Fruit fly (Drosophila melanogaster) whole organism, embryonic: ENCODE measurements around the gene CG6431.

Experiments used
- Adf1 ChIP-seq: fragments of 200-800 bp; sonication (Bioruptor generic); IDR thresholded peaks from 2 replicates; pipeline ENCODE4 v1.3.6; 2022; ENCODE audit warnings: missing biosample characterization, missing genetic modification characterization
- BtbVII ChIP-seq: fragments of 200-800 bp; sonication (Bioruptor generic); optimal IDR thresholded peaks from 3 replicates; lab custom pipeline; 2017; ENCODE audit warnings: missing biosample characterization, mild to moderate bottlenecking, missing genetic modification characterization
- CG11695 ChIP-seq: fragments of 200-800 bp; sonication (Bioruptor generic); IDR thresholded peaks from 3 replicates; pipeline ENCODE4 v1.3.6; 2022; ENCODE audit warnings: missing biosample characterization, missing genetic modification characterization
- CG12942 ChIP-seq: fragments of 200-800 bp; sonication (Bioruptor generic); optimal IDR thresholded peaks from 3 replicates; lab custom pipeline; 2016; ENCODE audit warnings: missing biosample characterization, missing genetic modification characterization
- CG15479 ChIP-seq: fragments of 200-800 bp; sonication (Bioruptor generic); optimal IDR thresholded peaks from 3 replicates; lab custom pipeline; 2019; ENCODE audit warnings: missing biosample characterization, mild to moderate bottlenecking, missing genetic modification characterization, moderate library complexity
- CG17612 ChIP-seq: fragments of 200-800 bp; sonication (Bioruptor generic); IDR thresholded peaks from 2 replicates; pipeline ENCODE4 v1.3.6; 2022; ENCODE audit warnings: missing biosample characterization, missing genetic modification characterization
- CG3995 ChIP-seq: fragments of 200-800 bp; sonication (Bioruptor generic); optimal IDR thresholded peaks from 3 replicates; lab custom pipeline; 2016; ENCODE audit warnings: missing biosample characterization, missing genetic modification characterization
- CG4424 ChIP-seq: fragments of 200-800 bp; sonication (Bioruptor generic); optimal IDR thresholded peaks from 3 replicates; lab custom pipeline; 2016; ENCODE audit warnings: missing biosample characterization, missing genetic modification characterization
- CG5180 ChIP-seq: fragments of 200-800 bp; sonication (Bioruptor generic); optimal IDR thresholded peaks from 3 replicates; lab custom pipeline; 2017; ENCODE audit warnings: missing biosample characterization, missing genetic modification characterization, mild to moderate bottlenecking, moderate library complexity, missing genetic modification reagents
- CG7357 ChIP-seq: fragments of 200-800 bp; sonication (Bioruptor generic); IDR thresholded peaks from 3 replicates; pipeline ENCODE4 v1.3.6; 2022; ENCODE audit warnings: missing biosample characterization, missing genetic modification characterization
- CG8359 ChIP-seq: fragments of 200-800 bp; sonication (Bioruptor generic); optimal IDR thresholded peaks from 2 replicates; lab custom pipeline; 2017; ENCODE audit warnings: missing biosample characterization, mild to moderate bottlenecking, missing genetic modification characterization, borderline replicate concordance
- CG9817 ChIP-seq: fragments of 200-800 bp; sonication (Bioruptor generic); optimal IDR thresholded peaks from 2 replicates; lab custom pipeline; 2018; ENCODE audit warnings: missing biosample characterization, mild to moderate bottlenecking, missing genetic modification characterization, moderate library complexity
- CrebB ChIP-seq: fragments of 200-800 bp; sonication (Bioruptor generic); optimal IDR thresholded peaks from 3 replicates; lab custom pipeline; 2018; ENCODE audit warnings: missing biosample characterization, mild to moderate bottlenecking, missing genetic modification characterization
- Dad ChIP-seq: fragments of 200-800 bp; sonication (Bioruptor generic); optimal IDR thresholded peaks from 3 replicates; lab custom pipeline; 2016; ENCODE audit warnings: missing biosample characterization, missing genetic modification characterization
- Dfd ChIP-seq, 2 experiments: fragments of >200 bp; optimal IDR thresholded peaks; 2 replicates each; lab custom pipeline; 2017; ENCODE audit warnings: missing biosample characterization in 2 of 2, missing genetic modification characterization in 2 of 2
- Drgx ChIP-seq: fragments of 200-800 bp; sonication (Bioruptor generic); IDR thresholded peaks from 2 replicates; pipeline ENCODE4 v1.3.6; 2022; ENCODE audit warnings: missing biosample characterization, missing genetic modification characterization
- HLH54F ChIP-seq: fragments of 200-800 bp; sonication (Bioruptor generic); optimal IDR thresholded peaks from 3 replicates; lab custom pipeline; 2016; ENCODE audit warnings: missing biosample characterization, missing genetic modification characterization
- HmgZ ChIP-seq: fragments of 200-800 bp; sonication (Bioruptor generic); optimal IDR thresholded peaks from 2 replicates; lab custom pipeline; 2018; ENCODE audit warnings: missing biosample characterization, mild to moderate bottlenecking, missing genetic modification characterization
- Hmr ChIP-seq: fragments of 200-800 bp; sonication (Bioruptor generic); optimal IDR thresholded peaks from 3 replicates; lab custom pipeline; 2017; ENCODE audit warnings: mild to moderate bottlenecking, missing biosample characterization, missing genetic modification reagents, missing genetic modification characterization
- Hr78 ChIP-seq, 2 experiments: fragments of 200-800 bp in 1 of 2; fragments of >200 bp in 1 of 2; sonication (Bioruptor generic) in 1 of 2; optimal IDR thresholded peaks; 2 replicates each; lab custom pipeline; 2017 to 2019; ENCODE audit warnings: missing biosample characterization in 2 of 2, missing genetic modification characterization in 2 of 2, mild to moderate bottlenecking in 1 of 2, moderate library complexity in 1 of 2
- Jarid2 ChIP-seq: fragments of 200-800 bp; sonication (Bioruptor generic); optimal IDR thresholded peaks from 3 replicates; lab custom pipeline; 2017; ENCODE audit warnings: mild to moderate bottlenecking, missing biosample characterization, missing genetic modification reagents, missing genetic modification characterization
- NC2β ChIP-seq: fragments of 200-800 bp; sonication (Bioruptor generic); optimal IDR thresholded peaks from 2 replicates; lab custom pipeline; 2016; ENCODE audit warnings: missing biosample characterization, missing genetic modification characterization
- NFAT ChIP-seq: fragments of 200-800 bp; sonication (Bioruptor generic); IDR thresholded peaks from 2 replicates; pipeline ENCODE4 v1.3.6; 2022; ENCODE audit warnings: missing biosample characterization, missing genetic modification characterization
- NK7.1 ChIP-seq: fragments of 200-800 bp; sonication (Bioruptor generic); optimal IDR thresholded peaks from 3 replicates; lab custom pipeline; 2016; ENCODE audit warnings: missing biosample characterization, missing genetic modification characterization
- Nf-YA ChIP-seq: fragments of 200-800 bp; sonication (Bioruptor generic); IDR thresholded peaks from 2 replicates; pipeline ENCODE4 v1.3.6; 2022; ENCODE audit warnings: missing biosample characterization, missing genetic modification characterization
- NfI ChIP-seq: fragments of 200-800 bp; sonication (Bioruptor generic); optimal IDR thresholded peaks from 3 replicates; lab custom pipeline; 2018; ENCODE audit warnings: missing biosample characterization, mild to moderate bottlenecking, missing genetic modification characterization, moderate library complexity
- Side ChIP-seq: fragments of 200-800 bp; sonication (Bioruptor generic); optimal IDR thresholded peaks from 2 replicates; lab custom pipeline; 2016; ENCODE audit warnings: missing biosample characterization, missing genetic modification characterization
- Sin3A ChIP-seq: fragments of >200 bp; optimal IDR thresholded peaks from 2 replicates; lab custom pipeline; 2018
- Spps ChIP-seq: fragments of 200-800 bp; sonication (Bioruptor generic); optimal IDR thresholded peaks from 2 replicates; lab custom pipeline; 2018; ENCODE audit warnings: missing biosample characterization, mild to moderate bottlenecking, missing genetic modification characterization
- Sry-β ChIP-seq: fragments of 200-800 bp; sonication (Bioruptor generic); optimal IDR thresholded peaks from 2 replicates; lab custom pipeline; 2018; ENCODE audit warnings: missing biosample characterization, mild to moderate bottlenecking, missing genetic modification characterization, moderate library complexity
- Sry-δ ChIP-seq: fragments of 200-800 bp; sonication (Bioruptor generic); optimal IDR thresholded peaks from 2 replicates; lab custom pipeline; 2016; ENCODE audit warnings: missing biosample characterization, missing genetic modification characterization
- Ssrp ChIP-seq: fragments of 200-800 bp; sonication (Bioruptor generic); optimal IDR thresholded peaks from 2 replicates; lab custom pipeline; 2018; ENCODE audit warnings: missing biosample characterization, mild to moderate bottlenecking, missing genetic modification characterization, moderate library complexity
- YL-1 ChIP-seq: fragments of 200-800 bp; sonication (Bioruptor generic); optimal IDR thresholded peaks from 3 replicates; lab custom pipeline; 2017; ENCODE audit warnings: missing biosample characterization, mild to moderate bottlenecking, missing genetic modification characterization
- cato ChIP-seq: fragments of 200-800 bp; sonication (Bioruptor generic); optimal IDR thresholded peaks from 2 replicates; lab custom pipeline; 2016; ENCODE audit warnings: missing biosample characterization, missing genetic modification characterization, borderline replicate concordance
- crp ChIP-seq, 2 experiments: fragments of 200-800 bp; sonication (Bioruptor generic); optimal IDR thresholded peaks; 2 replicates in 1 of 2; 3 replicates in 1 of 2; lab custom pipeline; 2017; ENCODE audit warnings: missing biosample characterization in 2 of 2, missing genetic modification characterization in 2 of 2, mild to moderate bottlenecking in 1 of 2, moderate library complexity in 1 of 2
- gfzf ChIP-seq: fragments of 200-800 bp; sonication (Bioruptor generic); optimal IDR thresholded peaks from 2 replicates; lab custom pipeline; 2016; ENCODE audit warnings: missing biosample characterization, mild to moderate bottlenecking, missing genetic modification characterization, moderate library complexity
- gro ChIP-seq: fragments of 200-800 bp; sonication (Bioruptor generic); optimal IDR thresholded peaks from 2 replicates; lab custom pipeline; 2016; ENCODE audit warnings: missing biosample characterization, missing genetic modification characterization
- gt ChIP-seq: fragments of 200-800 bp; sonication (Bioruptor generic); IDR thresholded peaks from 2 replicates; pipeline ENCODE4 v1.3.6; 2022; ENCODE audit warnings: missing biosample characterization, missing genetic modification characterization
- kay ChIP-seq: fragments of 200-800 bp; sonication (Bioruptor generic); optimal IDR thresholded peaks from 2 replicates; lab custom pipeline; 2016; ENCODE audit warnings: missing biosample characterization, missing genetic modification characterization
- kni ChIP-seq: fragments of 200-800 bp; sonication (Bioruptor generic); optimal IDR thresholded peaks from 3 replicates; lab custom pipeline; 2017; ENCODE audit warnings: mild to moderate bottlenecking, missing biosample characterization, missing genetic modification reagents, missing genetic modification characterization
- nom ChIP-seq: fragments of 200-800 bp; sonication (Bioruptor generic); optimal IDR thresholded peaks from 2 replicates; lab custom pipeline; 2017; ENCODE audit warnings: missing biosample characterization, missing genetic modification characterization, mild to moderate bottlenecking, moderate library complexity, missing genetic modification reagents
- org-1 ChIP-seq: fragments of 200-800 bp; sonication (Bioruptor generic); optimal IDR thresholded peaks from 2 replicates; lab custom pipeline; 2017; ENCODE audit warnings: missing biosample characterization, missing genetic modification characterization
- pb ChIP-seq: fragments of 200-800 bp; sonication (Bioruptor generic); optimal IDR thresholded peaks from 3 replicates; lab custom pipeline; 2016; ENCODE audit warnings: missing biosample characterization, missing genetic modification characterization
- pho ChIP-seq: fragments of 200-800 bp; sonication (Bioruptor generic); optimal IDR thresholded peaks from 2 replicates; lab custom pipeline; 2016; ENCODE audit warnings: missing biosample characterization, missing genetic modification characterization
- sd ChIP-seq: fragments of 200-800 bp; sonication (Bioruptor generic); optimal IDR thresholded peaks from 3 replicates; lab custom pipeline; 2018; ENCODE audit warnings: missing biosample characterization, mild to moderate bottlenecking, missing genetic modification characterization, moderate library complexity
- sima ChIP-seq: fragments of 200-800 bp; sonication (Bioruptor generic); optimal IDR thresholded peaks from 2 replicates; lab custom pipeline; 2016; ENCODE audit warnings: missing biosample characterization, missing genetic modification characterization
- tap ChIP-seq: fragments of 200-800 bp; optimal IDR thresholded peaks from 3 replicates; lab custom pipeline; 2019; ENCODE audit warnings: missing biosample characterization, mild to moderate bottlenecking, missing genetic modification characterization, moderate library complexity
- tna ChIP-seq: fragments of 200-800 bp; sonication (Bioruptor generic); IDR thresholded peaks from 2 replicates; pipeline ENCODE4 v1.3.6; 2022; ENCODE audit warnings: missing biosample characterization, missing genetic modification characterization; ENCODE audit not compliant: partially characterized antibody
- ttk ChIP-seq: fragments of 200-800 bp; sonication (Bioruptor generic); IDR thresholded peaks from 2 replicates; pipeline ENCODE4 v2.1.2; 2022; ENCODE audit warnings: missing biosample characterization, missing genetic modification characterization

The CG6431 gene

DNA sequence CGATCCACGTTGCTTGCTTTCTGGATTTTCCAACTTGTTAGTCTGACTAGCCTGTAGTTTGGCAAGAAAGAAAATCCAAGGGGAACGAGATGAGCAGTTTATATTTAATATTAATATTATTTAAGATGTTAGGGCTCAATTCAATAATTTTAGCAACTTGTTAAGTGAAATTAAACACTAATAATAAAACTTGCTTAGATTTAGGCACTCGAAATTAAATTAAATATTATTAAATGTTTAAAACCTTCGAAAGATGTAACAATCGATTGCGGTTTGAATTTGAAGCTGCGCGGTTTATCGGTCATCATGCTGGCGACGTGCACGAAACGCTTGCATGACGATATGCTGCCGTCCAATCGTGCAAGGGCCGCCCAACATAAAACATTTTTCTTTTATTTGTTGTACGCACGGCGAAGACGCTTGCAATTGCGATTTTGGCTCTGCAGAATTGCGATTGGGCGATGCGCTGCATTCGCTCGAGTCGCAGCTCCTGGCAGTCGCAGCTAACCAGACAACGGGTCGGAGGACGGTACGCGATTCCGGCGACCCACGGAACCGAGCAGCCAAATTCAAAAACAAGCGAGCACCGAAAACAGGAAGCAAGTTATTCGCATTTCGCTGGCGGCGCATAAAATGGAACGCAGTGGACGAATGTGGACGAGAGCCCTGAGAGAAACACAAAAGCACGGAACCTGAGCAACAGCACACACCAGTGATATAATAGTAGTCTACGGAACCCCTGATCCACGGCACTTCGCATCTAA lies 13.2 kb downstream of the CG6431 start, which contains the start of the genes Vha16-5 and CG12299 (continued):
- peak; percentile 71 for TF ChIP-seq Sry-δ (GFP tag; lab: Kevin White, UChicago)
- no peak for TF ChIP-seq tap (tag; lab: Kevin White, UChicago)
- no peak for TF ChIP-seq Hr78 (GFP tag; optimal IDR thresholded peaks at IDR 0.05; lab: Kevin White, UChicago)
- peak; percentile 74; the same call in 1 of the 2 replicates for TF ChIP-seq Nf-YA (GFP tag; lab: Robert Waterston, UW)
- TF ChIP-seq Sin3A: no peak
- TF ChIP-seq ttk (GFP tag; lab: Robert Waterston, UW): peak; percentile 88
- peak; percentile 72 for TF ChIP-seq Adf1
- peak; percentile 80 for TF ChIP-seq Ssrp (tag; lab: Kevin White, UChicago)
- peak; percentile 20 for TF ChIP-seq CrebB (tag; lab: Kevin White, UChicago)
- no peak for TF ChIP-seq sd (tag; lab: Kevin White, UChicago)
- peak; percentile 86 for TF ChIP-seq CG12942 (GFP tag; lab: Kevin White, UChicago)
- TF ChIP-seq CG7357: peak; percentile 74; the same call in 2 of the 3 replicates
- TF ChIP-seq Drgx (GFP tag; lab: Robert Waterston, UW): peak; percentile 68
- TF ChIP-seq Side (GFP tag; lab: Kevin White, UChicago): peak; percentile 67
- TF ChIP-seq BtbVII (GFP tag; lab: Kevin White, UChicago): no peak
- TF ChIP-seq Dad (GFP tag; lab: Kevin White, UChicago): peak; percentile 94
- peak; percentile 16 for TF ChIP-seq org-1 (GFP tag; lab: Kevin White, UChicago)
- peak; percentile 93 for TF ChIP-seq HLH54F
- TF ChIP-seq Dfd (GFP tag; optimal IDR thresholded peaks at IDR 0.05; lab: Kevin White, UChicago): no peak
- no peak for TF ChIP-seq Hmr (GFP tag; lab: Kevin White, UChicago)
- no peak for TF ChIP-seq sima (GFP tag; lab: Kevin White, UChicago)
- TF ChIP-seq kni (GFP tag; lab: Kevin White, UChicago): no peak
- TF ChIP-seq NfI (GFP tag; lab: Kevin White, UChicago): peak; percentile 81
- peak; percentile 64 for TF ChIP-seq cato (GFP tag; lab: Kevin White, UChicago)
- TF ChIP-seq gt (GFP tag; lab: Robert Waterston, UW): peak; percentile 69
- peak in 1 of 2 experiments; percentile 57 for TF ChIP-seq crp (GFP tag; optimal IDR thresholded peaks at IDR 0.05; lab: Kevin White, UChicago)
- TF ChIP-seq kay (GFP tag; lab: Kevin White, UChicago): peak; percentile 59
- peak; percentile 69 for TF ChIP-seq pb (GFP tag; lab: Kevin White, UChicago)
- peak; percentile 87 for TF ChIP-seq CG4424 (GFP tag; lab: Kevin White, UChicago)
- TF ChIP-seq CG9817 (tag; lab: Kevin White, UChicago): peak; percentile 72
- TF ChIP-seq Jarid2: no peak
- peak; percentile 96 for TF ChIP-seq NFAT (GFP tag; lab: Robert Waterston, UW)
- peak; percentile 85 for TF ChIP-seq NC2β (GFP tag; lab: Kevin White, UChicago)
- peak; percentile 76 for TF ChIP-seq gro (GFP tag; lab: Kevin White, UChicago)
- peak; percentile 68; the same call in 1 of the 2 replicates for TF ChIP-seq CG17612 (GFP tag; lab: Robert Waterston, UW)
- TF ChIP-seq Sry-β (GFP tag; lab: Kevin White, UChicago): no peak
- no peak for TF ChIP-seq Spps
- peak; percentile 35 for TF ChIP-seq CG3995
- TF ChIP-seq CG5180 (GFP tag; lab: Kevin White, UChicago): no peak
- peak; percentile 53 for TF ChIP-seq NK7.1 (GFP tag; lab: Kevin White, UChicago)
- TF ChIP-seq CG8359: no peak
- peak; percentile 70 for TF ChIP-seq HmgZ (tag; lab: Kevin White, UChicago)
- TF ChIP-seq nom (GFP tag; lab: Kevin White, UChicago): no peak
- no peak for TF ChIP-seq YL-1 (GFP tag; lab: Kevin White, UChicago)
- peak; percentile 30 for TF ChIP-seq gfzf (GFP tag; lab: Kevin White, UChicago)
- no peak for TF ChIP-seq CG15479 (GFP tag; lab: Kevin White, UChicago)
- TF ChIP-seq tna (GFP tag; lab: Robert Waterston, UW): peak; percentile 84
- peak; percentile 92 for TF ChIP-seq pho (GFP tag; lab: Kevin White, UChicago)
- TF ChIP-seq CG11695 (GFP tag; lab: Robert Waterston, UW): peak; percentile 29; the same call in 1 of the 3 replicates
